Worm (Caenorhabditis elegans) whole organism, late embryonic: ENCODE results near the gene T28F12.1.

Source experiments
- F13H6.1 ChIP-seq: sonication (generic microtip); optimal IDR thresholded peaks from 2 replicates; lab custom pipeline; 2016; ENCODE audit warnings: missing genetic modification characterization, missing compliant biosample characterization
- T23F11.4 ChIP-seq: fragments of 200-800 bp; sonication (Bioruptor generic); optimal IDR thresholded peaks from 2 replicates; lab custom pipeline; 2018; ENCODE audit warnings: mild to moderate bottlenecking, missing genetic modification characterization, missing compliant biosample characterization
- ama-1 ChIP-seq: fragments of 150-350 bp; optimal IDR thresholded peaks from 2 replicates; lab custom pipeline; 2014
- ceh-18 ChIP-seq: sonication (generic microtip); optimal IDR thresholded peaks from 2 replicates; lab custom pipeline; 2016; ENCODE audit warnings: missing genetic modification characterization, missing compliant biosample characterization
- ceh-19 ChIP-seq: fragments of 200-800 bp; sonication (Bioruptor generic); optimal IDR thresholded peaks from 2 replicates; lab custom pipeline; 2018; ENCODE audit warnings: mild to moderate bottlenecking, missing genetic modification characterization, missing compliant biosample characterization
- ceh-22 ChIP-seq: sonication (generic microtip); optimal IDR thresholded peaks from 2 replicates; lab custom pipeline; 2017; ENCODE audit warnings: missing biosample characterization, missing genetic modification characterization
- ceh-30 ChIP-seq: fragments of 150-350 bp; optimal IDR thresholded peaks from 2 replicates; lab custom pipeline; 2014; ENCODE audit warnings: missing biosample characterization, missing genetic modification characterization
- ceh-31 ChIP-seq: sonication (generic microtip); optimal IDR thresholded peaks from 2 replicates; lab custom pipeline; 2016; ENCODE audit warnings: missing genetic modification characterization, missing compliant biosample characterization
- ceh-45 ChIP-seq: fragments of 200-800 bp; sonication (Bioruptor generic); IDR thresholded peaks from 2 replicates; pipeline ENCODE4 v1.3.6; 2022; ENCODE audit warnings: missing genetic modification reagents, missing genetic modification characterization, missing compliant biosample characterization
- ceh-6 ChIP-seq: fragments of 200-800 bp; sonication (Bioruptor generic); optimal IDR thresholded peaks from 2 replicates; lab custom pipeline; 2018; ENCODE audit warnings: mild to moderate bottlenecking, missing genetic modification characterization, missing compliant biosample characterization
- ceh-9 ChIP-seq: sonication (generic microtip); optimal IDR thresholded peaks from 2 replicates; lab custom pipeline; 2016; ENCODE audit warnings: mild to moderate bottlenecking, missing genetic modification characterization, inconsistent platforms, missing compliant biosample characterization
- dmd-4 ChIP-seq: sonication (generic microtip); optimal IDR thresholded peaks from 2 replicates; lab custom pipeline; 2016; ENCODE audit warnings: borderline replicate concordance, missing genetic modification characterization, missing compliant biosample characterization
- dve-1 ChIP-seq: sonication (generic microtip); optimal IDR thresholded peaks from 2 replicates; lab custom pipeline; 2017; ENCODE audit warnings: antibody characterized with exemption, mild to moderate bottlenecking, missing genetic modification characterization, missing compliant biosample characterization
- elt-2 ChIP-seq: sonication (generic microtip); optimal IDR thresholded peaks from 2 replicates; lab custom pipeline; 2016; ENCODE audit warnings: missing genetic modification reagents, missing genetic modification characterization, missing compliant biosample characterization
- elt-4 ChIP-seq: sonication (generic microtip); optimal IDR thresholded peaks from 2 replicates; lab custom pipeline; 2016; ENCODE audit warnings: missing genetic modification characterization, missing compliant biosample characterization
- gmeb-2 ChIP-seq: sonication (generic microtip); optimal IDR thresholded peaks from 2 replicates; lab custom pipeline; 2016; ENCODE audit warnings: missing genetic modification characterization, inconsistent platforms, missing compliant biosample characterization
- hlh-13 ChIP-seq: fragments of 200-800 bp; sonication (Bioruptor generic); optimal IDR thresholded peaks from 2 replicates; lab custom pipeline; 2018; ENCODE audit warnings: mild to moderate bottlenecking, missing genetic modification characterization, missing compliant biosample characterization
- hlh-30 ChIP-seq: sonication (generic microtip); optimal IDR thresholded peaks from 2 replicates; lab custom pipeline; 2017; ENCODE audit warnings: antibody characterized with exemption, missing genetic modification characterization, missing compliant biosample characterization; ENCODE audit not compliant: insufficient read depth
- hlh-8 ChIP-seq: sonication (generic microtip); optimal IDR thresholded peaks from 2 replicates; lab custom pipeline; 2016; ENCODE audit warnings: missing genotype, missing genetic modification characterization, missing compliant biosample characterization
- lim-6 ChIP-seq: sonication (generic microtip); optimal IDR thresholded peaks from 2 replicates; lab custom pipeline; 2016; ENCODE audit warnings: missing genetic modification characterization, missing compliant biosample characterization
- lin-11 ChIP-seq: fragments of 200-800 bp; sonication (Bioruptor generic); optimal IDR thresholded peaks from 2 replicates; lab custom pipeline; 2018; ENCODE audit warnings: mild to moderate bottlenecking, missing genetic modification characterization, missing compliant biosample characterization
- madf-2 ChIP-seq: sonication (generic microtip); optimal IDR thresholded peaks from 2 replicates; lab custom pipeline; 2017; ENCODE audit warnings: missing genetic modification characterization, missing compliant biosample characterization
- nhr-11 ChIP-seq: fragments of 150-350 bp; optimal IDR thresholded peaks from 2 replicates; lab custom pipeline; 2014; ENCODE audit warnings: missing biosample characterization, missing genetic modification characterization
- odd-2 ChIP-seq: sonication (generic microtip); optimal IDR thresholded peaks from 2 replicates; lab custom pipeline; 2017; ENCODE audit warnings: antibody characterized with exemption, mild to moderate bottlenecking, missing genetic modification characterization, missing compliant biosample characterization
- pat-9 ChIP-seq: fragments of 200-800 bp; sonication (Bioruptor generic); optimal IDR thresholded peaks from 2 replicates; lab custom pipeline; 2018; ENCODE audit warnings: mild to moderate bottlenecking, missing genetic modification characterization, moderate library complexity, missing compliant biosample characterization
- pha-2 ChIP-seq: sonication (generic microtip); optimal IDR thresholded peaks from 2 replicates; lab custom pipeline; 2017; ENCODE audit warnings: mild to moderate bottlenecking, missing genetic modification characterization, missing compliant biosample characterization
- rnt-1 ChIP-seq: sonication (generic microtip); optimal IDR thresholded peaks from 2 replicates; lab custom pipeline; 2016; ENCODE audit warnings: missing genetic modification characterization, missing compliant biosample characterization
- sdc-2 ChIP-seq: sonication (generic microtip); optimal IDR thresholded peaks from 2 replicates; lab custom pipeline; 2016; ENCODE audit warnings: missing genotype, missing genetic modification characterization, missing compliant biosample characterization
- sox-2 ChIP-seq: fragments of 200-800 bp; sonication (Bioruptor generic); IDR thresholded peaks from 2 replicates; pipeline ENCODE4 v1.3.6; 2022; ENCODE audit warnings: missing genetic modification reagents, missing genetic modification characterization, missing compliant biosample characterization
- syd-9 ChIP-seq: sonication (generic microtip); optimal IDR thresholded peaks from 2 replicates; lab custom pipeline; 2016; ENCODE audit warnings: mild to moderate bottlenecking, missing genetic modification characterization, moderate library complexity, missing compliant biosample characterization
- tbx-2 ChIP-seq: sonication (generic microtip); optimal IDR thresholded peaks from 2 replicates; lab custom pipeline; 2016; ENCODE audit warnings: missing genetic modification characterization, missing compliant biosample characterization
- tbx-7 ChIP-seq: sonication (generic microtip); optimal IDR thresholded peaks from 2 replicates; lab custom pipeline; 2016; ENCODE audit warnings: missing genotype, missing genetic modification characterization, missing compliant biosample characterization
- ttx-3 ChIP-seq: sonication (generic microtip); optimal IDR thresholded peaks from 2 replicates; lab custom pipeline; 2016; ENCODE audit warnings: missing genetic modification reagents, missing genetic modification characterization, missing compliant biosample characterization
- unc-55 ChIP-seq: sonication (generic microtip); optimal IDR thresholded peaks from 2 replicates; lab custom pipeline; 2017; ENCODE audit warnings: missing biosample characterization, missing genetic modification reagents, missing genetic modification characterization
- unc-86 ChIP-seq: sonication (generic microtip); optimal IDR thresholded peaks from 2 replicates; lab custom pipeline; 2016; ENCODE audit warnings: missing genetic modification characterization, missing compliant biosample characterization
- zip-5 ChIP-seq: sonication (generic microtip); optimal IDR thresholded peaks from 2 replicates; lab custom pipeline; 2016; ENCODE audit warnings: missing genetic modification characterization, missing compliant biosample characterization

T28F12.1 gene

DNA sequence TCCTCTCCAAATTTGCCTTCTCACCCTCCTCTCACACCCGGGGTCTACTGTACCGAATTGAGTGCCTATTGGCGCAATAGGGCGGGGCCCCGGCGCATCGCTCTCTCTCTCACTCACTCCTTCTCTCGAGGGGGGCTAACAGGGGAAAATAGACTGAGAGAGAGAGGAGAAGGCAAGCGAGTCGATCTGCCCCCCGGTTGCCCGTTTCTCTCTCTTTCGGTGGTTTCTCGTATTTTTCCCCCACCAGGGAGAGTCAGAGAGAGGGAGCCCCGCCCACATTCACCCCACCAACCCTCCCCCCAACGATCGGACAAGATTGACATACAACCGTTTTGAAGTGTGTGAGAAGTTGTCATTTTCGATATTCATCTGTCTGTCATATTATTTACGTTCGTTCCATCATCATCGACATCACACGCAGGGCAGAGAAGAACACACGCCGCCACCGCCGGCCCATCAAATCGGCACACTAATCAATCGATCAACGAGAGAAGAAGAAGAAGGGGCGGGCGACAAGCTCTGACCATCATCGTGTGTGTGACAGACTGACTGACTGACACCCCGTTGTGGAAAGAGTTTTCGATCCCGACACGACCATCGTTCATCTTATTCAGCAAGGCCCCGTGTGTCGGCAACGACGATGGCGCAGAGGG is 13.6 kb upstream of the T28F12.1 start (continued):
- TF ChIP-seq ceh-45 (no peak), ama-1 (lab: Kevin White, UChicago) (no peak), ceh-31 (tag; lab: Kevin White, UChicago) (peak; percentile 12)

ce11 chrV:4500709-4501108 is 12.1 kb upstream of the T28F12.1 start:
- TF ChIP-seq elt-4 (no peak), pha-2 (tag; lab: Kevin White, UChicago) (no peak), ceh-6 (no peak), ceh-22 (tag; lab: Kevin White, UChicago) (no peak), unc-86 (tag; lab: Kevin White, UChicago) (no peak), ceh-9 (tag; lab: Kevin White, UChicago) (no peak), lim-6 (tag; lab: Kevin White, UChicago) (no peak), hlh-8 (tag; lab: Kevin White, UChicago) (no peak), nhr-11 (tag; lab: Kevin White, UChicago) (no peak), dmd-4 (tag; lab: Kevin White, UChicago) (no peak), dve-1 (no peak), madf-2 (tag; lab: Kevin White, UChicago) (no peak), tbx-7 (tag; lab: Kevin White, UChicago) (no peak), odd-2 (tag; lab: Kevin White, UChicago) (no peak), F13H6.1 (tag; lab: Kevin White, UChicago) (no peak), zip-5 (tag; lab: Kevin White, UChicago) (no peak), elt-2 (no peak)

DNA sequence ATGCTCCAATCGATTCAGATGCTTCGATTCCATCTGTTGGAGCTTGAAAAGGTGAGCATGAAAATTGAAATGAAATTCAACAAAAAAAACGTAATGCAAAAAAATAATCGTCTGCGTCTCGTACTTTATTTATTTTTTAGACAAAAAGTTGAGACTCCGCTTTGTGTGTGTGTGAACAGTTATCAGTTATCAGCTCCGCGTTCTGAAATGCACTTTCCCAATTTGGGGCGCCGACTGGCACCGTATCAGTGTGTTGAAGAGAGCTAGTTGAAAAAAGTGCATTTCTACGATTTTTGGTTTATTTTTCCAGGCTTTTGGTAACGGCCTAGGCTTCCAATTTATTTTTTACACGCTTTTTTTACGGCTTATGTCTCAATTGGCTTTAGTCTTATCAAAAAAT is 10.9 kb upstream of the T28F12.1 start:
- TF ChIP-seq lin-11 (tag; lab: Kevin White, UChicago), result no peak
- no peak for TF ChIP-seq odd-2 (tag; lab: Kevin White, UChicago)
- no peak for TF ChIP-seq sox-2 (GFP tag; lab: Robert Waterston, UW)
- no peak for TF ChIP-seq ceh-6
- TF ChIP-seq nhr-11 (tag; lab: Kevin White, UChicago), result no peak
- TF ChIP-seq pat-9 (tag; lab: Kevin White, UChicago), result no peak
- no peak for TF ChIP-seq ceh-45
- TF ChIP-seq ceh-30 (tag; lab: Kevin White, UChicago), result no peak
- TF ChIP-seq gmeb-2 (tag; lab: Kevin White, UChicago), result no peak
- TF ChIP-seq ceh-22 (tag; lab: Kevin White, UChicago), result no peak
- no peak for TF ChIP-seq pha-2 (tag; lab: Kevin White, UChicago)
- TF ChIP-seq ceh-18, result no peak

- peak; percentile 8 for TF ChIP-seq ceh-18
- peak; percentile 29 for TF ChIP-seq rnt-1 (tag; lab: Kevin White, UChicago)
- no peak for TF ChIP-seq sdc-2
- no peak for TF ChIP-seq ttx-3 (tag; lab: Kevin White, UChicago)
- TF ChIP-seq unc-55 (GFP tag; lab: Kevin White, UChicago), result peak; percentile 74
- TF ChIP-seq tbx-2 (tag; lab: Kevin White, UChicago), result no peak
- TF ChIP-seq, all 69 proteins: peak for 3
Observed at ce11 chrV:4502624-4503023, 10.2 kb upstream of the T28F12.1 start.

DNA sequence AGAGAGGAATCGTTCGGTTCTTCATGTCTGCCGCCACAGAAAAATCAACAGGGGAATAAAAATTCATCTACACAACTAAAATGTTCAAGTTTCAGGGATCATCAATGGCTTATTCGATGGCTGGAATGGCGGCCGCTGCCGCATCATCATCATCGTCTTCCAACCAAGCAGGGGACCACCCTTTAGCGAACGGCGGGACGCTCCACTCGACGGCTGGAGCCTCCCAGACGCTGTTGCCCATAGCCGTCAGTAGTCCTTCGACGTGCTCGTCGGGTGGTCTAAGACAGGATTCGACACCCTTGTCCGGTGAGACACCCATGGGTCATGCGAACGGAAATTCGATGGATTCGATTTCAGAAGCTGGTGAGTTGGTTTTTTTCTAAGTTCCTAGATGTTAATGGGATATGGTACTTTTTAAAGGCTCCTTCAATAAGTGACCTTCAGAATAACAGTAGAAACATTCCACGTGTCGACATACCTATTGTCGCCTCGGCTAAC is 8.9 kb upstream of the T28F12.1 start:
- no peak for TF ChIP-seq T23F11.4 (GFP tag; lab: Kevin White, UChicago)
- TF ChIP-seq hlh-30 (tag; lab: Kevin White, UChicago), result no peak
- no peak for TF ChIP-seq ceh-19 (GFP tag; lab: Kevin White, UChicago)
- no peak for TF ChIP-seq hlh-13 (GFP tag; lab: Kevin White, UChicago)
- TF ChIP-seq syd-9 (tag; lab: Kevin White, UChicago), result no peak
